Fruit fly (Drosophila melanogaster): ENCODE measurements around the gene CG10996.

CG10996 gene

DNA sequence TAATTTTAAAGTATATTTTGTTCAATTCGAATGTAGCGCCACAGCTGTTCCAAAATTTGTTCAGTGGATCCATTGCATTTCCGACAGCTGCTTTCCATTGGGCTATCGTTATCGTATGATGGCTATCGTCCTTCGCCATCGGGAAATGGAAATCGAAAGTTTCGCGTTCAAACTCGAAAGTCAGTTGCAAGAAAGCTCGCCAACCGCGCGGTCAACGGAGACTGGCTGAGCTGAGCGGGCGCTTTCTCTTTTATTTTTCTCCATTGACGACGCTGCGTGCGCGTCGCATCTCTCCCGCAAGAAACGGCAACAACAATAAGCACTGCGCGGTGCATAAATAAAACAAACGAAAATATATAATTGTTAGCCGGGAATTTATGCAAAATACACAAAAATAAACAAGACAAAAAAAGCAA lies 13.9 kb downstream of the CG10996 start, which contains the start of gene inaE (continued):
- 0 out of 3 replicates have a peak, but pooled peaks have one; percentile 12 for TF ChIP-seq CG8119 (GFP tag; IDR thresholded peaks at IDR 0.05)
- no peak for TF ChIP-seq CG6276 (GFP tag; optimal IDR thresholded peaks at IDR 0.05)
- TF ChIP-seq CG8319 (GFP tag; optimal IDR thresholded peaks at IDR 0.05) = no peak
- TF ChIP-seq CG9139 (GFP tag; optimal IDR thresholded peaks at IDR 0.05) = no peak
- no peak for TF ChIP-seq Smox (GFP tag; optimal IDR thresholded peaks at IDR 0.05)
- no peak for TF ChIP-seq CG4318 (GFP tag; optimal IDR thresholded peaks at IDR 0.05)
- no peak for TF ChIP-seq CG16779 (tag; optimal IDR thresholded peaks at IDR 0.05)
- TF ChIP-seq CG3919 (GFP tag; optimal IDR thresholded peaks at IDR 0.05) = peak; percentile 17
- TF ChIP-seq Eip78C (GFP tag) = peak; percentile 1
- peak; percentile 47; the same call in 2 of the 3 replicates for TF ChIP-seq eg (GFP tag; IDR thresholded peaks at IDR 0.05)
- TF ChIP-seq acj6 (GFP tag; optimal IDR thresholded peaks at IDR 0.05) = no peak
- TF ChIP-seq CG32006 (GFP tag; optimal IDR thresholded peaks at IDR 0.05) = peak; percentile 15
- no peak for TF ChIP-seq CG10631 (GFP tag; optimal IDR thresholded peaks at IDR 0.05)
- TF ChIP-seq CG7368 (GFP tag; optimal IDR thresholded peaks at IDR 0.05) = no peak
- TF ChIP-seq svp (GFP tag) = peak; percentile 32
- TF ChIP-seq ss (GFP tag; optimal IDR thresholded peaks at IDR 0.05) = peak in 1 of 2 experiments; percentile 23
- TF ChIP-seq spab (GFP tag; optimal IDR thresholded peaks at IDR 0.05) = no peak
- no peak for TF ChIP-seq CG11294 (GFP tag; IDR thresholded peaks at IDR 0.05)

dm6 chrX:13781739-13782502 lies 15.5 kb downstream of the CG10996 start, which contains the start of the genes CtsB and amrt:
Gene CtsB (minus strand): TSS chrX:13782170.
Gene amrt (plus strand): TSS chrX:13782459.
- TF ChIP-seq CG4318 (GFP tag; optimal IDR thresholded peaks at IDR 0.05) (no peak), CG6163 (GFP tag; IDR thresholded peaks at IDR 0.05) (peak; percentile 81; the same call in 2 of the 3 replicates), Met (GFP tag; optimal IDR thresholded peaks at IDR 0.05) (peak; percentile 62), Gug (GFP tag; IDR thresholded peaks at IDR 0.05) (peak; percentile 58), net (GFP tag; optimal IDR thresholded peaks at IDR 0.05) (peak; percentile 77), ss (GFP tag; optimal IDR thresholded peaks at IDR 0.05) (peak; percentile 60 to 78), CG16779 (tag; optimal IDR thresholded peaks at IDR 0.05) (peak; percentile 52), Eip93F (GFP tag; optimal IDR thresholded peaks at IDR 0.05) (no peak), vri (GFP tag; optimal IDR thresholded peaks at IDR 0.05) (peak; percentile 43), Hr38 (GFP tag; optimal IDR thresholded peaks at IDR 0.05) (no peak), CG10631 (GFP tag; optimal IDR thresholded peaks at IDR 0.05) (peak; percentile 63), cyc (GFP tag; optimal IDR thresholded peaks at IDR 0.05) (peak; percentile 53), achi (GFP tag; optimal IDR thresholded peaks at IDR 0.05) (peak; percentile 38), CG6854 (GFP tag; optimal IDR thresholded peaks at IDR 0.05) (no peak), fkh (GFP tag; optimal IDR thresholded peaks at IDR 0.05) (peak; percentile 31), lz (GFP tag; optimal IDR thresholded peaks at IDR 0.05) (peak; percentile 72), CG6276 (GFP tag; optimal IDR thresholded peaks at IDR 0.05) (peak; percentile 70), dsx (GFP tag; optimal IDR thresholded peaks at IDR 0.05; ENCODE audit: poor library complexity, severe bottlenecking) (peak; percentile 17), salr (GFP tag; optimal IDR thresholded peaks at IDR 0.05) (peak in 1 of 2 experiments; percentile 66), Sox15 (GFP tag; optimal IDR thresholded peaks at IDR 0.05) (peak; percentile 36), Eip78C (GFP tag) (peak; percentile 76), topi (GFP tag; optimal IDR thresholded peaks at IDR 0.05) (peak; percentile 63), dac (GFP tag; optimal IDR thresholded peaks at IDR 0.05) (peak; percentile 28), CG11762 (GFP tag; optimal IDR thresholded peaks at IDR 0.05; ENCODE audit: insufficient read depth) (peak; percentile 53), CG15336 (GFP tag; IDR thresholded peaks at IDR 0.05) (peak; percentile 60; the same call in 1 of the 2 replicates), spab (GFP tag; optimal IDR thresholded peaks at IDR 0.05) (peak; percentile 48), Lpt (GFP tag; optimal IDR thresholded peaks at IDR 0.05) (peak; percentile 32), CG9139 (GFP tag; optimal IDR thresholded peaks at IDR 0.05) (peak; percentile 62), CG10669 (GFP tag; optimal IDR thresholded peaks at IDR 0.05) (peak; percentile 50), Eip75B (GFP tag; optimal IDR thresholded peaks at IDR 0.05) (peak; percentile 67), CG8119 (GFP tag; IDR thresholded peaks at IDR 0.05) (no peak; the same call in 2 of the 3 replicates), CG3919 (GFP tag; optimal IDR thresholded peaks at IDR 0.05) (peak; percentile 59), Sox14 (GFP tag; optimal IDR thresholded peaks at IDR 0.05) (peak; percentile 71), fd85E (GFP tag; optimal IDR thresholded peaks at IDR 0.05) (no peak), CG11294 (GFP tag; IDR thresholded peaks at IDR 0.05) (no peak; the same call in 1 of the 2 replicates), CG34406 (GFP tag; optimal IDR thresholded peaks at IDR 0.05) (peak; percentile 58), CG7368 (GFP tag; optimal IDR thresholded peaks at IDR 0.05) (peak; percentile 31), Smox (GFP tag; optimal IDR thresholded peaks at IDR 0.05) (peak; percentile 64), CG6792 (GFP tag; optimal IDR thresholded peaks at IDR 0.05) (peak; percentile 43), fd59A (GFP tag; optimal IDR thresholded peaks at IDR 0.05) (peak; percentile 3), OdsH (GFP tag; optimal IDR thresholded peaks at IDR 0.05) (peak; percentile 66)
